Worm (Caenorhabditis elegans) whole organism, young adult: ENCODE data around the gene C25H3.15.

Experiments
- F22D6.2 ChIP-seq: sonication (generic microtip); optimal IDR thresholded peaks from 2 replicates; lab custom pipeline; 2016; ENCODE audit warnings: mild to moderate bottlenecking, missing genetic modification characterization, missing compliant biosample characterization
- F57A8.1 ChIP-seq: fragments of 200-800 bp; sonication (Bioruptor generic); optimal IDR thresholded peaks from 2 replicates; lab custom pipeline; 2018; ENCODE audit warnings: mild to moderate bottlenecking, missing genetic modification characterization, moderate library complexity, missing compliant biosample characterization
- ama-1 ChIP-seq, 3 experiments: fragments of 150-350 bp in 1 of 3; sonication (generic microtip) in 2 of 3; optimal IDR thresholded peaks; 2 replicates each; lab custom pipeline; 2014 to 2018; ENCODE audit warnings: missing biosample characterization in 2 of 3, missing genetic modification characterization in 2 of 3, missing genetic modification reagents in 2 of 3
- athp-1 ChIP-seq: sonication (generic microtip); optimal IDR thresholded peaks from 2 replicates; lab custom pipeline; 2017; ENCODE audit warnings: mild to moderate bottlenecking, missing genetic modification characterization, missing compliant biosample characterization
- nfya-1 ChIP-seq: sonication (generic microtip); optimal IDR thresholded peaks from 2 replicates; lab custom pipeline; 2017; ENCODE audit warnings: antibody characterized with exemption, missing compliant biosample characterization, missing genetic modification characterization, borderline replicate concordance; ENCODE audit not compliant: insufficient read depth
- repo-1 ChIP-seq: sonication (generic microtip); optimal IDR thresholded peaks from 2 replicates; lab custom pipeline; 2017; ENCODE audit warnings: mild to moderate bottlenecking, missing genetic modification characterization, missing compliant biosample characterization
- tbx-9 ChIP-seq: sonication (generic microtip); optimal IDR thresholded peaks from 2 replicates; lab custom pipeline; 2016; ENCODE audit warnings: borderline replicate concordance, missing genetic modification characterization, inconsistent platforms, missing compliant biosample characterization
- unc-62 ChIP-seq: fragments of 150-350 bp; optimal IDR thresholded peaks from 2 replicates; lab custom pipeline; 2014; ENCODE audit warnings: missing biosample characterization, missing genetic modification reagents, missing genetic modification characterization

DNA sequence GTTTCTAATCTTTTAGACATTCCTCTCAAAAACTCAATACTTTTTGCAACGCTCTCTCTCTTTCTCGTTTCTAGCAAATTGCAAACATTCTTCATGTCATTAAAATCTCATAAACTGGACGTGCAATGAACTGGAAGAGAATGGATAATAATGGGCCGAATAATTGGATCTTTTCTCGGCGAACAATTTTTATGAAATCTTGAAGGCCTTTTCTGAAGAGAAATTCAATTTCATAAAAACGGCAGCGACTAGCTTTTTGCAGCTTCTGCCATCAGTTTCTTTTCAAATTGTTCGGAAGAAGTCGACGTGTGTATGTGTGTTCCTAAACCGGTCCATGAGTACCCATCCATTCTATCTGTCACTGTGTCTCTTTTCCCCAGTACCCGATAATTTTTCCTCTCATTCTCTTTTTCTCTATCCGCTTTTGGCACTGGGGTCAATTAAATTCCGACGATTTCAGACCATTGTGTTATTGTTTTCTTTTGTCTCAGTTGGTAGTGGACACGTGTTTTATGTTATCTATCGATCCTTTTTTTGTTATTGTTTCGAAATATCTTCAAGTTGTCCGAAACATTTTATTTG, 37.6 kb downstream of the C25H3.15 start:
- TF ChIP-seq F57A8.1 (no peak), F22D6.2 (tag; lab: Kevin White, UChicago) (no peak), repo-1 (no peak), unc-62 (GFP tag; lab: Kevin White, UChicago) (no peak), ama-1 (optimal IDR thresholded peaks at IDR 0.05; lab: Kevin White, UChicago) (no peak), ama-1 (GFP tag; optimal IDR thresholded peaks at IDR 0.05; lab: Kevin White, UChicago) (no peak), nfya-1 (tag; lab: Kevin White, UChicago) (no peak), tbx-9 (tag; lab: Kevin White, UChicago) (no peak), athp-1 (tag; lab: Kevin White, UChicago) (no peak)
